Fruit fly (Drosophila melanogaster): ENCODE data around the gene CG3815.
A peak's percentile ranks its signal among the peaks of the same experiment; 100 is the strongest.

The CG3815 gene

DNA sequence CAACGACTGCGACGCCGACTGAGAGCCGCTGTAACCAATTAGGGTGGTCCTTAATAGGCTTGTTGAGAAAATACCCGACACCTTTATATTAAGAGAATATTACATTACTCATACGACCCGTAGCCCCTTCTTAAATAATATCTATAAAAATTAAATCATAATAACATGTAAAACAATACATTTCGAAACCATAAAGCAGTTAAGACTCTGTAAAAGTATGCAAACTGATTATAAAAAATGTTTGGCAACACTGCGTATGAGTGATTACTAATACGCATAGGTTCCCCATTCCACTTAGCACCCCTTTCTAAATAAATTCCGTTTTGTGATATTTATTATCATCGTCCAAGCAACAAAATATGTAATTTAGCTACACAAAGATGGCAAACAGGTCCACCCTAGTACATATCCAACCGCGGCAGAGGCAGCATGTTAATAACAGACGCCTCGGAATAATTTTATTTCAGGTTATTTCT is 45.4 kb downstream of the CG3815 start:
- TF ChIP-seq Ets98B (GFP tag; IDR thresholded peaks at IDR 0.05), result peak; percentile 47
- peak; percentile 88 for TF ChIP-seq Pif1B (GFP tag; optimal IDR thresholded peaks at IDR 0.05)
- TF ChIP-seq D1 (tag; optimal IDR thresholded peaks at IDR 0.05), result peak; percentile 66
- TF ChIP-seq fd96Ca (GFP tag; IDR thresholded peaks at IDR 0.05), result peak; percentile 75
- TF ChIP-seq gl (tag; optimal IDR thresholded peaks at IDR 0.05), result peak; percentile 48
- TF ChIP-seq CG17806 (tag; optimal IDR thresholded peaks at IDR 0.05), result peak; percentile 71
- TF ChIP-seq Snoo (tag; optimal IDR thresholded peaks at IDR 0.05), result peak; percentile 90
- peak; percentile 36; the same call in 1 of the 3 replicates for TF ChIP-seq CG4496 (GFP tag; IDR thresholded peaks at IDR 0.05)
- peak; percentile 89 for TF ChIP-seq CG8301 (tag; optimal IDR thresholded peaks at IDR 0.05)
- no peak for TF ChIP-seq CG10348 (GFP tag; IDR thresholded peaks at IDR 0.05)
- TF ChIP-seq CG15710 (tag; optimal IDR thresholded peaks at IDR 0.05), result peak; percentile 89
- peak; percentile 99 for TF ChIP-seq CG8159 (tag; optimal IDR thresholded peaks at IDR 0.05)
- TF ChIP-seq CG14655 (GFP tag; optimal IDR thresholded peaks at IDR 0.05), result peak; percentile 90
- peak; percentile 41; the same call in 1 of the 2 replicates for TF ChIP-seq rn (GFP tag; IDR thresholded peaks at IDR 0.05)
- TF ChIP-seq EcR (GFP tag; optimal IDR thresholded peaks at IDR 0.05), result no peak
- TF ChIP-seq CG12605 (GFP tag; IDR thresholded peaks at IDR 0.05), result peak; percentile 41; the same call in 1 of the 2 replicates
- TF ChIP-seq CG32121 (GFP tag; IDR thresholded peaks at IDR 0.05), result peak; percentile 58
- peak; percentile 72 for TF ChIP-seq CG13204 (GFP tag; optimal IDR thresholded peaks at IDR 0.05)
- peak; percentile 87 for TF ChIP-seq Pif1A (GFP tag; optimal IDR thresholded peaks at IDR 0.05)
- peak; percentile 84 for TF ChIP-seq CG9948 (tag; optimal IDR thresholded peaks at IDR 0.05)
- peak; percentile 80 for TF ChIP-seq CG34367 (tag; optimal IDR thresholded peaks at IDR 0.05)

DNA sequence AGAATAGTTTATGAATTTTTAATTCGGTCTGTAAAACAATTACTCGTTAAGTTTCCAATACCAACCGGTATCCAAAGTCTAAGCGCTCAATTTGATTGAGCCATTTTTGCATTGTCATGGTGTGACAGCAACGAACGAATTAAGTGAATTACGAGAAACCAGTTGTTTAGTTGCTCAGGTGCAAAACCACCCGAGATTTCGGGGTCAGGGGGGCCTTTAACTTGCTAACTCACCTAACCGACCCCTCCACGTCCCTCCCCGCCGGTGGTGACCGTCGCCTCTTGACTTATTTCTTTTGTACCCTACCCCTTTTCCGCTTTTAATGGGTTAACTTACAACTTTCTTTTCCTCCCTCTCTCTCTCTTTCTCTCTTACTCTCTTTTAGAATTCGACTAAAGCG is 46.5 kb downstream of the CG3815 start:
- TF ChIP-seq CG34367 (tag; optimal IDR thresholded peaks at IDR 0.05) (no peak), fd96Ca (GFP tag; IDR thresholded peaks at IDR 0.05) (no peak), EcR (GFP tag; optimal IDR thresholded peaks at IDR 0.05) (peak; percentile 1), CG32121 (GFP tag; IDR thresholded peaks at IDR 0.05) (no peak), CG13204 (GFP tag; optimal IDR thresholded peaks at IDR 0.05) (no peak)

DNA sequence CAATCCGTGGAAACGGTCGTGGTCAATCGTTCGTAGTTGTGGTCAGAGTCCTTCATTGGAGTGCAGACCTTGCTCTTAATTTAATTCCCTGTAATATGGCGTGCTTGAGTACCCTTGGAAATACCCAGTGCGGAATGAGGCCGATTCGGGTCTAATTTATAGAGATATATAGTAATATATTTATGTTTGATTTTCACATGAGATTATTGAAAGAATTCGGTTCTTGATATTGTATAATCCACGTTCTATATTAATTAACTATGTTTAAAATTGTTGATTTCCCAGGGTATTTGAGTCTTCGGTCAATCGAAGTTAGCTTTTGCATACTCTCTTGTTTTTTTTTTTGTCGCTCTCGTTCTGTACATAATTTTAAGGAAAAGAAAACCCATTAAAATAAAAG is 48.1 kb downstream of the CG3815 start:
- TF ChIP-seq CG13204 (GFP tag; optimal IDR thresholded peaks at IDR 0.05) (no peak), CG9948 (tag; optimal IDR thresholded peaks at IDR 0.05) (peak; percentile 45), CG15710 (tag; optimal IDR thresholded peaks at IDR 0.05) (peak; percentile 13), Pif1A (GFP tag; optimal IDR thresholded peaks at IDR 0.05) (no peak), CG4496 (GFP tag; IDR thresholded peaks at IDR 0.05) (no peak), Pif1B (GFP tag; optimal IDR thresholded peaks at IDR 0.05) (peak; percentile 24), CG32121 (GFP tag; IDR thresholded peaks at IDR 0.05) (no peak), CG17806 (tag; optimal IDR thresholded peaks at IDR 0.05) (peak; percentile 29), EcR (GFP tag; optimal IDR thresholded peaks at IDR 0.05) (no peak), Ets98B (GFP tag; IDR thresholded peaks at IDR 0.05) (no peak), gl (tag; optimal IDR thresholded peaks at IDR 0.05) (no peak), CG14655 (GFP tag; optimal IDR thresholded peaks at IDR 0.05) (peak; percentile 45), CG12605 (GFP tag; IDR thresholded peaks at IDR 0.05) (no peak), CG8301 (tag; optimal IDR thresholded peaks at IDR 0.05) (peak; percentile 19), CG8159 (tag; optimal IDR thresholded peaks at IDR 0.05) (peak; percentile 51), D1 (tag; optimal IDR thresholded peaks at IDR 0.05) (no peak), CG34367 (tag; optimal IDR thresholded peaks at IDR 0.05) (peak; percentile 45), Snoo (tag; optimal IDR thresholded peaks at IDR 0.05) (peak; percentile 7), fd96Ca (GFP tag; IDR thresholded peaks at IDR 0.05) (no peak), rn (GFP tag; IDR thresholded peaks at IDR 0.05) (no peak), CG10348 (GFP tag; IDR thresholded peaks at IDR 0.05) (no peak)

DNA sequence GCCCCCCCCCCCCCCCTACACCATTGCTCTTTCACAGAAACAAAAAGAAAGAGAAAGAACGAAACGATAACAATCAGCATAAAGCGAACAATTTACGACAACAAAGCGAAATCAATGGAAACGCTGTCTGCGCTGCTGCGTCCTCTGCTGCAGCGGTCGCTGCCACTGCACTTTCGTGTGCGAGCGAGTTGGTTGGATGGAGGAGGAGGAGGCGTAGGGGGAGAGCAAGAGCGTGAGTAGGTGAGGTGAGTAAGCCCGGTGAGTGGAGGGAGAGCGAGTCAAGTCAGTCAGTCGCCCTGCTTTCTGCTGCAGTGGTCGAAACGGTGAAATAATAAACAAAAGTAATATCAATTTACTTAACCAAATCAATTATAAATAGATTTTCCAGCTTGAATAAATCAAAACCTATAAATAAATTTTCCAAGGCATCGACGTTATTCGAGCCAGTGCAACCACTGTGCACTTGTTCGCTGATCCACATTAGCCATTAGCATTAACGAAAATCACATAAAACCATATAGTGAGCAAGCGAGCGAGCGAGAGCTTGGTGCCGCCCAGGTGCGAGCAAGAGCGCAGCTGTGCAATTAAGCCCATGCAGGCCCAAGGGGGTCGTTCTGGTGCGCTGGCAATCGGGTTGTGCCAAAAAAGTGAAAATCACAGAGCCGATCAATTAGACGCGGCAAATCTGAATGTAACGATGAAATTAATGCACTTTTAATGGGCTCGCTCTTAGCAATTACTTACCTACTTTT is 48.8 kb downstream of the CG3815 start:
- TF ChIP-seq CG12605 (GFP tag; IDR thresholded peaks at IDR 0.05) (peak; percentile 91), CG14655 (GFP tag; optimal IDR thresholded peaks at IDR 0.05) (peak; percentile 71), gl (tag; optimal IDR thresholded peaks at IDR 0.05) (peak; percentile 49), CG15710 (tag; optimal IDR thresholded peaks at IDR 0.05) (peak; percentile 40), rn (GFP tag; IDR thresholded peaks at IDR 0.05) (peak; percentile 77), CG34367 (tag; optimal IDR thresholded peaks at IDR 0.05) (peak; percentile 40), CG4496 (GFP tag; IDR thresholded peaks at IDR 0.05) (peak; percentile 98), CG13204 (GFP tag; optimal IDR thresholded peaks at IDR 0.05) (peak; percentile 34), CG17806 (tag; optimal IDR thresholded peaks at IDR 0.05) (peak; percentile 63), EcR (GFP tag; optimal IDR thresholded peaks at IDR 0.05) (peak; percentile 98), CG8301 (tag; optimal IDR thresholded peaks at IDR 0.05) (peak; percentile 77), Ets98B (GFP tag; IDR thresholded peaks at IDR 0.05) (peak; percentile 98), Snoo (tag; optimal IDR thresholded peaks at IDR 0.05) (peak; percentile 72), CG32121 (GFP tag; IDR thresholded peaks at IDR 0.05) (peak; percentile 97), Pif1B (GFP tag; optimal IDR thresholded peaks at IDR 0.05) (peak; percentile 86), Pif1A (GFP tag; optimal IDR thresholded peaks at IDR 0.05) (peak; percentile 87), CG8159 (tag; optimal IDR thresholded peaks at IDR 0.05) (peak; percentile 57), CG9948 (tag; optimal IDR thresholded peaks at IDR 0.05) (peak; percentile 39), D1 (tag; optimal IDR thresholded peaks at IDR 0.05) (no peak), CG10348 (GFP tag; IDR thresholded peaks at IDR 0.05) (peak; percentile 73), fd96Ca (GFP tag; IDR thresholded peaks at IDR 0.05) (peak; percentile 97)

DNA sequence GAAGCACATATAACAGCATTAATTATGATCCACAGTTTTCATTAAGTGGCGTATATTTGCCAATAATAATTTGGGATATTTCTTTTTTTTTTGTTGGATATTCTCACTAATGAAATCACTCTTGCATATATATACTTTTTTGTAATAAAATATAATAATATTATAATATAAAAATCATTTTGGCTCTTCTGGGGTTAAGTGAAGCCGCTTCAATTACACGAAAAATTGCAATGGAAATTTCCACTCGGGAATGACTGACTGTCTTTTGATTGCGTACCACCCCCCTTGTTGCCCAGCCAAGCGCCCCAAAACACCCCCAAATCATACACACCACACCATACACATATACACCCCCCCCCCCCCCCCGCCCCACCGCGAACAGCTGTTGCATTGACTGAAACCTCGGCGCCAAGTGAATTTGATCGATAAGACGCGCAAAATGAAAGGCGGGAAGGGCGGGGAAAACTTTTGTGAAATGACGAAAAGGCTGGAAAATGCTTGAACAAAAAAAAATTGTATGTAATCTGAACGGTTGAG is 49.4 kb downstream of the CG3815 start:
- TF ChIP-seq CG4496 (GFP tag; IDR thresholded peaks at IDR 0.05), result no peak
- TF ChIP-seq CG15710 (tag; optimal IDR thresholded peaks at IDR 0.05), result peak; percentile 18
